Worm (Caenorhabditis elegans): ENCODE data around the gene B0001.5.

- TF ChIP-seq egl-27 (tag; optimal IDR thresholded peaks at IDR 0.05) (no peak), nhr-77 (tag; optimal IDR thresholded peaks at IDR 0.05) (no peak)
These were observed 14.4 kb downstream of the B0001.5 start for ce11 chrIV:12128708-12129107.
